In genomic region chr3L:4392851-4393250, dm6 we compare ENCODE assay signal across 3 fruit fly cellular contexts.
TF ChIP-seq lines count a peak whose summit lies in the region.

No protein-coding gene starts in this region.

- no peak for TF ChIP-seq CTCF in whole organism, embryonic (GFP tag; optimal IDR thresholded peaks at IDR 0.05; lab: Kevin White, UChicago)

TF ChIP-seq in whole organism, embryonic, 481 proteins besides CTCF, POLR2A, EP300 and RAD21:
- TF ChIP-seq pb (GFP tag; optimal IDR thresholded peaks at IDR 0.05; lab: Kevin White, UChicago) (no peak), otp (GFP tag; IDR thresholded peaks at IDR 0.05; lab: Robert Waterston, UW) (no peak), ase (GFP tag; IDR thresholded peaks at IDR 0.05; lab: Robert Waterston, UW) (0 out of 3 replicates have a peak, but pooled peaks have one; percentile 5), Drgx (GFP tag; IDR thresholded peaks at IDR 0.05; lab: Robert Waterston, UW) (peak; percentile 82), fd3F (GFP tag; optimal IDR thresholded peaks at IDR 0.05; lab: Kevin White, UChicago) (no peak), ap (GFP tag; IDR thresholded peaks at IDR 0.05; lab: Robert Waterston, UW) (no peak)

TF ChIP-seq in whole organism, prepupa, 60 proteins besides CTCF, POLR2A, EP300 and RAD21:
- no peak for TF ChIP-seq CG34406 (GFP tag; optimal IDR thresholded peaks at IDR 0.05; lab: Kevin White, UChicago)
- no peak for TF ChIP-seq Sox15 (GFP tag; optimal IDR thresholded peaks at IDR 0.05; lab: Kevin White, UChicago)
- TF ChIP-seq OdsH (GFP tag; optimal IDR thresholded peaks at IDR 0.05; lab: Kevin White, UChicago), result peak; percentile 6
- TF ChIP-seq Blimp-1 (GFP tag; optimal IDR thresholded peaks at IDR 0.05; lab: Kevin White, UChicago), result no peak
- no peak for TF ChIP-seq CG10669 (GFP tag; optimal IDR thresholded peaks at IDR 0.05; lab: Kevin White, UChicago)
- no peak for TF ChIP-seq Eip93F (GFP tag; optimal IDR thresholded peaks at IDR 0.05; lab: Kevin White, UChicago)
- no peak for TF ChIP-seq cyc (GFP tag; optimal IDR thresholded peaks at IDR 0.05; lab: Kevin White, UChicago)
- TF ChIP-seq CG11294 (GFP tag; IDR thresholded peaks at IDR 0.05; lab: Robert Waterston, UW), result peak; percentile 63; the same call in 1 of the 2 replicates
- no peak for TF ChIP-seq CG7368 (GFP tag; optimal IDR thresholded peaks at IDR 0.05; lab: Kevin White, UChicago)
- peak; percentile 68 for TF ChIP-seq Eip78C (GFP tag; lab: Kevin White, UChicago)
- peak; percentile 37 for TF ChIP-seq dac (GFP tag; optimal IDR thresholded peaks at IDR 0.05; lab: Kevin White, UChicago)
- TF ChIP-seq Gug (GFP tag; IDR thresholded peaks at IDR 0.05; lab: Robert Waterston, UW), result peak; percentile 65; the same call in 1 of the 2 replicates
- peak; percentile 23 for TF ChIP-seq achi (GFP tag; optimal IDR thresholded peaks at IDR 0.05; lab: Kevin White, UChicago)
- TF ChIP-seq Hr4 (GFP tag; optimal IDR thresholded peaks at IDR 0.05; lab: Kevin White, UChicago), result peak; percentile 70
- no peak for TF ChIP-seq Sox14 (GFP tag; optimal IDR thresholded peaks at IDR 0.05; lab: Kevin White, UChicago)
- no peak for TF ChIP-seq Ets21C (GFP tag; optimal IDR thresholded peaks at IDR 0.05; lab: Kevin White, UChicago)
- TF ChIP-seq CG6163 (GFP tag; IDR thresholded peaks at IDR 0.05; lab: Robert Waterston, UW), result peak; percentile 73
- no peak for TF ChIP-seq topi (GFP tag; optimal IDR thresholded peaks at IDR 0.05; lab: Kevin White, UChicago)
- TF ChIP-seq CG9139 (GFP tag; optimal IDR thresholded peaks at IDR 0.05; lab: Kevin White, UChicago), result no peak
- peak; percentile 15 for TF ChIP-seq CG4318 (GFP tag; optimal IDR thresholded peaks at IDR 0.05; lab: Kevin White, UChicago)
- TF ChIP-seq CG8632 (GFP tag; optimal IDR thresholded peaks at IDR 0.05; lab: Kevin White, UChicago), result no peak
- TF ChIP-seq Ets96B (tag; optimal IDR thresholded peaks at IDR 0.05; lab: Kevin White, UChicago), result no peak
- TF ChIP-seq CG6276 (GFP tag; optimal IDR thresholded peaks at IDR 0.05; lab: Kevin White, UChicago), result peak; percentile 78
- TF ChIP-seq esn (GFP tag; optimal IDR thresholded peaks at IDR 0.05; lab: Kevin White, UChicago), result no peak
- peak; percentile 80 for TF ChIP-seq CG15336 (GFP tag; IDR thresholded peaks at IDR 0.05; lab: Robert Waterston, UW)
- TF ChIP-seq CG3032 (tag; optimal IDR thresholded peaks at IDR 0.05; lab: Kevin White, UChicago), result no peak
- TF ChIP-seq spab (GFP tag; optimal IDR thresholded peaks at IDR 0.05; lab: Kevin White, UChicago), result no peak
- no peak for TF ChIP-seq CG10631 (GFP tag; optimal IDR thresholded peaks at IDR 0.05; lab: Kevin White, UChicago)
- TF ChIP-seq CG8319 (GFP tag; optimal IDR thresholded peaks at IDR 0.05; lab: Kevin White, UChicago), result no peak
- no peak for TF ChIP-seq CG6854 (GFP tag; optimal IDR thresholded peaks at IDR 0.05; lab: Kevin White, UChicago)
- no peak for TF ChIP-seq Smox (GFP tag; optimal IDR thresholded peaks at IDR 0.05; lab: Kevin White, UChicago)
- TF ChIP-seq CG11902 (GFP tag; optimal IDR thresholded peaks at IDR 0.05; lab: Kevin White, UChicago), result no peak
- TF ChIP-seq Lpt (GFP tag; optimal IDR thresholded peaks at IDR 0.05; lab: Kevin White, UChicago), result no peak
- TF ChIP-seq ss (GFP tag; optimal IDR thresholded peaks at IDR 0.05; lab: Kevin White, UChicago), result no peak
- no peak for TF ChIP-seq CG6808 (GFP tag; optimal IDR thresholded peaks at IDR 0.05; lab: Kevin White, UChicago)
- peak; percentile 68 for TF ChIP-seq CG8119 (GFP tag; IDR thresholded peaks at IDR 0.05; lab: Robert Waterston, UW)
- peak; percentile 18 for TF ChIP-seq net (GFP tag; optimal IDR thresholded peaks at IDR 0.05; lab: Kevin White, UChicago)
- no peak for TF ChIP-seq vri (GFP tag; optimal IDR thresholded peaks at IDR 0.05; lab: Kevin White, UChicago)
- peak; percentile 1 for TF ChIP-seq CG11762 (GFP tag; optimal IDR thresholded peaks at IDR 0.05; lab: Kevin White, UChicago; ENCODE audit: insufficient read depth)
- no peak for TF ChIP-seq fd85E (GFP tag; optimal IDR thresholded peaks at IDR 0.05; lab: Kevin White, UChicago)
- peak; percentile 60 for TF ChIP-seq CG32006 (GFP tag; optimal IDR thresholded peaks at IDR 0.05; lab: Kevin White, UChicago)
- TF ChIP-seq pdm3 (GFP tag; optimal IDR thresholded peaks at IDR 0.05; lab: Kevin White, UChicago), result peak; percentile 48
- peak; percentile 89 for TF ChIP-seq eg (GFP tag; IDR thresholded peaks at IDR 0.05; lab: Robert Waterston, UW)
- TF ChIP-seq CG3919 (GFP tag; optimal IDR thresholded peaks at IDR 0.05; lab: Kevin White, UChicago), result peak; percentile 34

TF ChIP-seq in whole organism, pupa, 21 proteins besides CTCF, POLR2A, EP300 and RAD21:
- TF ChIP-seq CG17806 (tag; optimal IDR thresholded peaks at IDR 0.05; lab: Kevin White, UChicago), result no peak
- TF ChIP-seq CG32121 (GFP tag; IDR thresholded peaks at IDR 0.05; lab: Robert Waterston, UW), result peak; percentile 88
- TF ChIP-seq CG9948 (tag; optimal IDR thresholded peaks at IDR 0.05; lab: Kevin White, UChicago), result no peak
- TF ChIP-seq rn (GFP tag; IDR thresholded peaks at IDR 0.05; lab: Robert Waterston, UW), result peak; percentile 43; the same call in 1 of the 2 replicates
- TF ChIP-seq CG13204 (GFP tag; optimal IDR thresholded peaks at IDR 0.05; lab: Kevin White, UChicago), result no peak
- peak; percentile 11 for TF ChIP-seq CG8159 (tag; optimal IDR thresholded peaks at IDR 0.05; lab: Kevin White, UChicago)
- no peak; the same call in 1 of the 2 replicates for TF ChIP-seq CG12605 (GFP tag; IDR thresholded peaks at IDR 0.05; lab: Robert Waterston, UW)
- TF ChIP-seq Snoo (tag; optimal IDR thresholded peaks at IDR 0.05; lab: Kevin White, UChicago), result no peak
- TF ChIP-seq Ets98B (GFP tag; IDR thresholded peaks at IDR 0.05; lab: Robert Waterston, UW), result peak; percentile 82
- TF ChIP-seq Pif1B (GFP tag; optimal IDR thresholded peaks at IDR 0.05; lab: Kevin White, UChicago), result peak; percentile 18
- TF ChIP-seq fd96Ca (GFP tag; IDR thresholded peaks at IDR 0.05; lab: Robert Waterston, UW), result peak; percentile 86
- TF ChIP-seq CG10348 (GFP tag; IDR thresholded peaks at IDR 0.05; lab: Robert Waterston, UW), result 0 out of 2 replicates have a peak, but pooled peaks have one; percentile 23
- TF ChIP-seq Pif1A (GFP tag; optimal IDR thresholded peaks at IDR 0.05; lab: Kevin White, UChicago), result no peak
- peak; percentile 58 for TF ChIP-seq CG8301 (tag; optimal IDR thresholded peaks at IDR 0.05; lab: Kevin White, UChicago)
- TF ChIP-seq EcR (GFP tag; optimal IDR thresholded peaks at IDR 0.05; lab: Kevin White, UChicago), result no peak
- TF ChIP-seq CG14655 (GFP tag; optimal IDR thresholded peaks at IDR 0.05; lab: Kevin White, UChicago), result peak; percentile 72
- no peak for TF ChIP-seq D1 (tag; optimal IDR thresholded peaks at IDR 0.05; lab: Kevin White, UChicago)
- TF ChIP-seq CG34367 (tag; optimal IDR thresholded peaks at IDR 0.05; lab: Kevin White, UChicago), result no peak
- TF ChIP-seq CG4496 (GFP tag; IDR thresholded peaks at IDR 0.05; lab: Robert Waterston, UW), result peak; percentile 89
- TF ChIP-seq gl (tag; optimal IDR thresholded peaks at IDR 0.05; lab: Kevin White, UChicago), result no peak

Comparison
In these comparisons a context has a peak if more than half of its experiments do, and no peak if none do; other contexts are left out.
1. Of the 7 proteins assayed by ChIP-seq in both whole organism, embryonic and whole organism, prepupa: peak only in whole organism, embryonic: none; only in whole organism, prepupa: Gug; in both: none; in neither: 6.